Worm (Caenorhabditis elegans) whole organism, early embryonic: ENCODE results near the gene F40C5.2.
"Not testable (repeated sequence)": the region's sequence is repeated elsewhere in the genome, so short reads cannot be mapped to it uniquely, and the experiment has no call there.

ENCODE experiments used
- B0310.2 ChIP-seq: sonication (generic microtip); optimal IDR thresholded peaks from 2 replicates; lab custom pipeline; 2016; ENCODE audit warnings: mild to moderate bottlenecking, missing genetic modification characterization, missing compliant biosample characterization
- ama-1 ChIP-seq: fragments of 150-350 bp; optimal IDR thresholded peaks from 2 replicates; lab custom pipeline; 2014
- ceh-36 ChIP-seq: sonication (generic microtip); optimal IDR thresholded peaks from 2 replicates; lab custom pipeline; 2016; ENCODE audit warnings: missing genetic modification characterization, inconsistent platforms, missing compliant biosample characterization
- flt-1 ChIP-seq: fragments of 200-800 bp; sonication (Bioruptor generic); IDR thresholded peaks from 2 replicates; pipeline ENCODE4 v1.3.6; 2022; ENCODE audit warnings: missing genetic modification characterization, missing compliant biosample characterization
- hmg-4 ChIP-seq: fragments of 200-800 bp; sonication (Bioruptor generic); optimal IDR thresholded peaks from 2 replicates; lab custom pipeline; 2018; ENCODE audit warnings: mild to moderate bottlenecking, missing genetic modification characterization, missing compliant biosample characterization
- pes-1 ChIP-seq: fragments of 200-800 bp; sonication (Bioruptor generic); IDR thresholded peaks from 2 replicates; pipeline ENCODE4 v1.3.6; 2022; ENCODE audit warnings: missing genetic modification reagents, missing genetic modification characterization, missing compliant biosample characterization

DNA sequence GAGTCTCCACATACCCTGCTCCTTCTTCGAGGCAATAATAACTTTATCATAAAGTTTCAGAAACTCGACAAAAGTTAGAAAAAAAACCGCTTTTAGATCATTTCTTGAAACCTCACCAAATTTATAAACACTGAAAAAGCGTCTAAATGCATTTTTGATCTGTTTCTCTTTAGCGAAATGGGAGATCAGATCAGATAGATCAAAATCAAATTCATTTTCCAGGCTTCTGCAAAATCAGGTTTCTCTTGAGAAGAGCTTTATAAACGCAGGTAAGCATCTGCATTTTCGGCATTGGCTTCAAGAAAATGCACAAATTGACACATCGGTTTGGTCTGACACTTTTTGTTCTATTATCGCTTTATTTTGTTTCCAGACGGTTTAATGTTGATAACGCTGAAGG lies 1.6 kb downstream of the F40C5.2 start, which contains the start of gene F40C5.1:
- TF ChIP-seq pes-1 (GFP tag; lab: Robert Waterston, UW); ceh-36 (tag; lab: Kevin White, UChicago); ama-1 (lab: Kevin White, UChicago); hmg-4 (GFP tag; lab: Kevin White, UChicago); B0310.2 (tag; lab: Kevin White, UChicago); flt-1 (GFP tag; lab: Robert Waterston, UW): not testable (repeated sequence)
